Fruit fly (Drosophila melanogaster) ovary, adult (tissue): ENCODE measurements around the gene eIF4EHP.

Experiments used
- CG17801 ChIP-seq: fragments of 200-800 bp; optimal IDR thresholded peaks from 2 replicates; lab custom pipeline; 2019; ENCODE audit warnings: missing biosample characterization, mild to moderate bottlenecking, missing genetic modification characterization, moderate library complexity; ENCODE audit not compliant: partially characterized antibody

Gene eIF4EHP

dm6 chr3R:24108902-24109389, at the start of gene eIF4EHP, which contains the start of gene CG18428:
Gene eIF4EHP, minus strand, starts transcription at chr3R:24108960.
Gene CG18428, plus strand, starts transcription at chr3R:24109336.
- peak; percentile 100 for TF ChIP-seq CG17801

dm6 chr3R:24151924-24152809, 43.4 kb upstream of the eIF4EHP start, which contains the start of the genes p38a and CG6178:
Gene p38a, minus strand, starts transcription at chr3R:24152321.
Gene CG6178, plus strand, starts transcription at chr3R:24152347.
- peak; percentile 99 for TF ChIP-seq CG17801

dm6 chr3R:24150103-24150502, 41.3 kb upstream of the eIF4EHP start, which contains the start of gene p38c:
Gene p38c, minus strand, starts transcription at chr3R:24150203.
- no peak for TF ChIP-seq CG17801

dm6 chr3R:24148838-24149237, 40.1 kb upstream of the eIF4EHP start, which contains the start of gene Slimp:
Gene Slimp, minus strand, starts transcription at chr3R:24148967.
- TF ChIP-seq CG17801: peak; percentile 42

dm6 chr3R:24144542-24144941, 35.8 kb upstream of the eIF4EHP start:
- no peak for TF ChIP-seq CG17801

dm6 chr3R:24143779-24144178, 35.0 kb upstream of the eIF4EHP start:
- no peak for TF ChIP-seq CG17801

DNA sequence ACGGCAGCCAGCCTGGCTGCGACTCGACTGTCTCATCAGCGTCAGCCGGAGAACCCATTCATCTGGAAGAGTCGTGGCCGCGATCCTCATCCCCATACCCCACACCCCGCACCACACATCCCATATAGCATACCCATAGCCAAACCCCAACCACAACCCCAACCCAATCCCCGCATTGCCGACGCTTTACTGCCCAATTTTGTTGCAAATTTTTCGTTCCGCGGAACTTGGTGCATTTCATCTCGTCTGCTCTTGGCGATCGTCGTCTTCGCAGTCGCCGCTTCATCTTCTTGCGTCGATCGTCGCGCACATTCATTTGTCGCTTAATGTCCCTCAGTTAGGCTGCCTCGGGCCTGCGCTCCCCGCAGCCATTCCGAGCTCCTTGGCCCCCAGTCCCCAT, 34.6 kb upstream of the eIF4EHP start:
- TF ChIP-seq CG17801: no peak

DNA sequence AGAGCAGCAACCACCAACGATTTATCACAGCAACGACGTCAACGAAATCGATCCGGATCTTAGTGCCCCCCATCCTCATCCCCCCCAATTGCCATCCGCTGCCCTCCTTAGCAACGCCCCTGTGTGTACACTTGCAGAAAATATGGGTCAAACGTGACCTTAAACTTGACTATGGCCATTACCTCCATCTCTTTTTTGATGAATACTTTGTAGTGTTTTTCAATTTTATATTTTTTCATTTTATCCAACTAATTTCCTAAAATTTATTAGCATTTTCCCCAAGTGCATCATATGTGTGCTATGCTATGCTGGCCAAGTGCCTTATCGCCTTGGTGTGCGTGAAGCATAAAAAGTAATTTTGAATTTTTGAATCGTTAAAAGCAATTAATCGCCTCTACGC, 34.2 kb upstream of the eIF4EHP start:
- TF ChIP-seq CG17801: no peak

dm6 chr3R:24141013-24141592, 32.3 kb upstream of the eIF4EHP start, which contains the start of gene Kal1:
Gene Kal1, plus strand, starts transcription at chr3R:24141395.
- TF ChIP-seq CG17801: peak; percentile 97

dm6 chr3R:24139646-24140130, 30.9 kb upstream of the eIF4EHP start:
- TF ChIP-seq CG17801: no peak

DNA sequence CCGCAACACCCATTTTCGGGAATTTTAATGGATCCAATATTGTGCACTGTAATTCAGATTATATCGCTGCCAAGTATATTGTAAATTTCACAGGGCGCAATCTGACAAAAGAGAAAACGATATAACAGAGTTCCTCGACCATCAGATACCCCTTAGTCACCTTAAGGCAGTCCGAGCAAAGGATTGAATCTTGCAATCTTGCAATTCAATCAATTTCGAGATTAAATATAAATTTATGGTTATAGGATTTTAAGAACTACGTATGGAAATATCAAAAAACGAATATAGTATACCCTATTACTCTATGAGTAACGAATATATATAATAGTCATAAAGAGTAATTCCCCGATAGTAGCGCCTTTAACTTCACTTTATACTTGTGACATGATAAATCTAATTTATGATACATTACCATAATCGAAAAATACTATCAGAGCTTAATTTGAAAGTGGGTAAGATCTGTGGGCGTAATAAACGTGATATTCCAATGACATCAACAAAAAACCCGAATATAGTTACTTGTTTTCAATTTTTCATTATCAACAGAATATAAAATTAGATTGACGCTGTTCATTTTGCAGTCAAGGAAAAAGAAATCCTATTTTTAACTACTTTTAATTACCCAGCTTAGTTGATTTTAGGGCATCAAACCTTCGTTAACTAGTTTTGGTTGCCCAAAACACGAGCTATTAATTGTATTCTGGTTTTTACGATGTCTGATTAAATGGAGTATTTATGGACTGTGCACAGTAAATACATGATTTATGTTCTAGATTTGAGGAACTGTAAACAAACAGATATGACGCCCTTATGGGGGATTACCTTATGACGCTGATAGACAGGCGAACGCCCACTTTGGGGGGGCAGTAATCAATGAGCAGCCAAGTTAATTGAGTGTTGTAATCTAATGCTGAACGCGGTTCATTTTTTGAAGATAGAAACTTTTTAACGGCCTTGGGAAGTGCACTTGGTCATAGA, 30.0 kb upstream of the eIF4EHP start:
- TF ChIP-seq CG17801: no peak

DNA sequence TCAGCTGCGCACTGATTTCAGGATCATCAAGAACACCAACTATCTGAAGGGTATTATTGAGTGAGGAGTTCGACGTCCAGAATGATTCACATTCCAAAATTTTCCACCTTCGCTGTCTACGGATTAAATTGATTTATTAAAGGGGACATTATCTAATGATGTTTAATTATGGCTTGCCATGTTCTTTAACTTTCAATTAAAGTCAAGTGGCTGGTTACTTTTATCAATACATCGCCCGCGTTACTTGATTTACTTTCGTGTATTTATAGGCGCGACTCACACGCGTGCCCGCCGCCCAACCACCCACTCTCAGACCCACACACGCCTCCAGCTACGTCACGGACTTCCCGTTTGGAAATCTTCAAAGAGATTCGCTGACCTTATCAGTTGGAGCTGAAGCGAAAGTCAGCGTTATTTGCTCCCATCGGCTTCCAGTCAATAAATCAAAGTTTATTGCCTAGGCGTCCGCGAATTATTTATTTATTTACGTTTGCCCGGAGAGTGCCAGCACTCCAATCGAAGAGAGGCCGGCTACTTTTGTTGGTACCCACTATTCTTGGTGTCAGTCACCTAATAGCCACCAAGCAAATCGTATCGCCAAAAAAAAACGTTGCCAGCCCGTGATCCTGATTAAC, 28.7 kb upstream of the eIF4EHP start, which contains the start of gene Npc2f:
Npc2f (plus strand) TSS at position 585 of the 635 bp plus-strand sequence.
- no peak for TF ChIP-seq CG17801

dm6 chr3R:24134580-24134979, 25.8 kb upstream of the eIF4EHP start, which contains the start of gene Sec10:
Gene Sec10, plus strand, starts transcription at chr3R:24134831.
- TF ChIP-seq CG17801: peak; percentile 41

DNA sequence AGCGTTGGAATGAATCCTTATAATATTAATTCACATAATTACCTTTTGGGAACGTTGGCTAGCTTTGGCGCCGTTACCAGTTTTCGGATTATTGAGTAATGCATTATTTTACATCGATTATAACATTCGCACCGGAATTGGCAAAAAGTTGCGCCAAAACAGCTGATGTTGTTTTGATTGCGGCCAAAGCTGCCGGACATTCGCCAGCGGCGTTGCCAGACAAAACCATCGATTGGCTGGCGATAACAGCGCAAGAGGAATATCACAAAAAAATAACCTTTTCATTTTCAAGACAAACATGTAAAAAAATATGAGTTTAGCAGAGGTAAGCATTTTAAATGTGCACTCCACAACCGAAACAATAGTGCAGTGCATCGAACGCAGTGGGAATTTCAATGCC, 21.3 kb upstream of the eIF4EHP start, which contains the start of the genes GatB and Tsc1:
GatB (minus strand) TSS at position 176 of the 400 bp plus-strand sequence.
Tsc1 (plus strand) TSS at position 228 of the 400 bp plus-strand sequence.
- peak; percentile 41 for TF ChIP-seq CG17801

DNA sequence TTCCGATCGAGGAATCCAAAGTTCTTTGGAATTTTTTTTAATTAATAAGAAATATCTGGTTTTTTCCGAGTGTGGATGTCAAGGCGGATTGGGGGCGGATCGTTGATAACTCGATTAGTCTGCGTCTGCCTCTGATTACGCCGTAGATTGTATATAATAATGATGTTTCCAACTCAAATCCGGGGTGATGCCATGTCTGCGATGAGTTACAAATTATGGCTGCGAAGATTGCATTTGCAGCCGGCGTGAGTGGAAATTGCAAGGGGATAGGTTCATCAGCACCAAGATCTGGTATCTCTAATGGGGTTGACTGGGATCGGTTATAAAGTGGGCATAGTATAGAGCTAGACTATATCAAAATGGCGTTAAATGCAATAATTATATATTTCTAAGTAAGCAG, 13.6 kb upstream of the eIF4EHP start:
- TF ChIP-seq CG17801: no peak
